Fruit fly (Drosophila melanogaster) whole organism, embryonic: Measurements from ENCODE around the gene CG7970.

Experiments
- B-H1 ChIP-seq: fragments of 200-800 bp; sonication (Bioruptor generic); IDR thresholded peaks from 3 replicates; pipeline ENCODE4 v1.3.6; 2022; ENCODE audit warnings: missing biosample characterization, missing genetic modification characterization
- Bteb2 ChIP-seq: fragments of 200-800 bp; sonication (Bioruptor generic); optimal IDR thresholded peaks from 2 replicates; lab custom pipeline; 2016; ENCODE audit warnings: missing biosample characterization, missing genetic modification characterization
- CG10147 ChIP-seq: fragments of 200-800 bp; sonication (Bioruptor generic); optimal IDR thresholded peaks from 2 replicates; lab custom pipeline; 2019; ENCODE audit warnings: missing biosample characterization, mild to moderate bottlenecking, missing genetic modification characterization, moderate library complexity
- CG10431 ChIP-seq: fragments of 200-800 bp; sonication (Bioruptor generic); optimal IDR thresholded peaks from 3 replicates; lab custom pipeline; 2018; ENCODE audit warnings: missing biosample characterization, mild to moderate bottlenecking, missing genetic modification characterization
- CG10462 ChIP-seq: fragments of 200-800 bp; sonication (Bioruptor generic); optimal IDR thresholded peaks from 2 replicates; lab custom pipeline; 2016; ENCODE audit warnings: missing biosample characterization, missing genetic modification characterization
- CG10654 ChIP-seq: fragments of 200-800 bp; sonication (Bioruptor generic); optimal IDR thresholded peaks from 2 replicates; lab custom pipeline; 2016; ENCODE audit warnings: missing biosample characterization, missing genetic modification characterization
- CG10979 ChIP-seq: fragments of 200-800 bp; sonication (Bioruptor generic); optimal IDR thresholded peaks from 2 replicates; lab custom pipeline; 2018; ENCODE audit warnings: missing biosample characterization, mild to moderate bottlenecking, missing genetic modification characterization, moderate library complexity
- CG12769 ChIP-seq: fragments of 200-800 bp; sonication (Bioruptor generic); optimal IDR thresholded peaks from 2 replicates; lab custom pipeline; 2019; ENCODE audit warnings: missing biosample characterization, mild to moderate bottlenecking, missing genetic modification characterization, moderate library complexity
- CG14965 ChIP-seq: fragments of 200-800 bp; sonication (Bioruptor generic); optimal IDR thresholded peaks from 2 replicates; lab custom pipeline; 2016; ENCODE audit warnings: missing biosample characterization, missing genetic modification characterization, borderline replicate concordance
- CG18476 ChIP-seq: fragments of 200-800 bp; sonication (Bioruptor generic); optimal IDR thresholded peaks from 2 replicates; lab custom pipeline; 2016; ENCODE audit warnings: missing biosample characterization, mild to moderate bottlenecking, missing genetic modification characterization
- CG2199 ChIP-seq: fragments of 200-800 bp; sonication (Bioruptor generic); IDR thresholded peaks from 3 replicates; pipeline ENCODE4 v1.3.6; 2022; ENCODE audit warnings: missing biosample characterization, missing genetic modification characterization
- CG2889 ChIP-seq: fragments of 200-800 bp; sonication (Bioruptor generic); IDR thresholded peaks from 3 replicates; pipeline ENCODE4 v1.3.6; 2022; ENCODE audit warnings: missing biosample characterization, missing genetic modification characterization
- CG4730 ChIP-seq: fragments of 200-800 bp; sonication (Bioruptor generic); IDR thresholded peaks from 2 replicates; pipeline ENCODE4 v1.3.6; 2022; ENCODE audit warnings: missing biosample characterization, missing genetic modification characterization
- CG4820 ChIP-seq: fragments of 200-800 bp; sonication (Bioruptor generic); optimal IDR thresholded peaks from 3 replicates; lab custom pipeline; 2016; ENCODE audit warnings: missing biosample characterization, missing genetic modification characterization
- CG6254 ChIP-seq: fragments of 200-800 bp; sonication (Bioruptor generic); optimal IDR thresholded peaks from 3 replicates; lab custom pipeline; 2017; ENCODE audit warnings: mild to moderate bottlenecking, missing biosample characterization, missing genetic modification reagents, missing genetic modification characterization
- CG9932 ChIP-seq: fragments of 200-800 bp; sonication (Bioruptor generic); IDR thresholded peaks from 2 replicates; pipeline ENCODE4 v1.3.6; 2022; ENCODE audit warnings: missing biosample characterization, missing genetic modification characterization
- CTCF ChIP-seq: fragments of 200-800 bp; sonication (Bioruptor generic); optimal IDR thresholded peaks from 2 replicates; lab custom pipeline; 2017; ENCODE audit warnings: missing biosample characterization, mild to moderate bottlenecking, missing genetic modification characterization, moderate library complexity
- Dbx ChIP-seq: fragments of 200-800 bp; sonication (Bioruptor generic); IDR thresholded peaks from 3 replicates; pipeline ENCODE4 v1.3.6; 2022; ENCODE audit warnings: missing biosample characterization, missing genetic modification characterization
- Dek ChIP-seq: fragments of 200-800 bp; sonication (Bioruptor generic); optimal IDR thresholded peaks from 3 replicates; lab custom pipeline; 2019; ENCODE audit warnings: missing biosample characterization, mild to moderate bottlenecking, missing genetic modification characterization, moderate library complexity
- Dref ChIP-seq: fragments of 200-800 bp; sonication (Bioruptor generic); IDR thresholded peaks from 2 replicates; pipeline ENCODE4 v1.3.6; 2022; ENCODE audit warnings: missing biosample characterization, missing genetic modification characterization
- E2f1 ChIP-seq: fragments of 200-800 bp; sonication (Bioruptor generic); IDR thresholded peaks from 2 replicates; pipeline ENCODE4 v1.3.6; 2022; ENCODE audit warnings: missing biosample characterization, missing genetic modification characterization
- Kr ChIP-seq: fragments of 200-800 bp; sonication (Bioruptor generic); optimal IDR thresholded peaks from 2 replicates; lab custom pipeline; 2017; ENCODE audit warnings: missing biosample characterization, mild to moderate bottlenecking, missing genetic modification characterization
- Mes4 ChIP-seq: fragments of 200-800 bp; sonication (Bioruptor generic); optimal IDR thresholded peaks from 2 replicates; lab custom pipeline; 2016; ENCODE audit warnings: missing biosample characterization, missing genetic modification characterization
- Mrtf ChIP-seq: fragments of 200-800 bp; sonication (Bioruptor generic); IDR thresholded peaks from 3 replicates; pipeline ENCODE4 v1.3.6; 2022; ENCODE audit warnings: missing biosample characterization, missing genetic modification characterization
- NK7.1 ChIP-seq: fragments of 200-800 bp; sonication (Bioruptor generic); optimal IDR thresholded peaks from 3 replicates; lab custom pipeline; 2016; ENCODE audit warnings: missing biosample characterization, missing genetic modification characterization
- NfI ChIP-seq: fragments of 200-800 bp; sonication (Bioruptor generic); optimal IDR thresholded peaks from 3 replicates; lab custom pipeline; 2018; ENCODE audit warnings: missing biosample characterization, mild to moderate bottlenecking, missing genetic modification characterization, moderate library complexity
- PHDP ChIP-seq: fragments of 200-800 bp; sonication (Bioruptor generic); optimal IDR thresholded peaks from 3 replicates; lab custom pipeline; 2018; ENCODE audit warnings: missing biosample characterization, mild to moderate bottlenecking, missing genetic modification characterization, moderate library complexity
- Ptx1 ChIP-seq: fragments of 200-800 bp; sonication (Bioruptor generic); IDR thresholded peaks from 2 replicates; pipeline ENCODE4 v1.3.6; 2022; ENCODE audit warnings: missing biosample characterization, missing genetic modification characterization
- Six4 ChIP-seq: fragments of 200-800 bp; sonication (Bioruptor generic); optimal IDR thresholded peaks from 2 replicates; lab custom pipeline; 2016; ENCODE audit warnings: missing biosample characterization, missing genetic modification characterization
- Spps ChIP-seq: fragments of 200-800 bp; sonication (Bioruptor generic); optimal IDR thresholded peaks from 2 replicates; lab custom pipeline; 2018; ENCODE audit warnings: missing biosample characterization, mild to moderate bottlenecking, missing genetic modification characterization
- ab ChIP-seq: fragments of 200-800 bp; sonication (Bioruptor generic); optimal IDR thresholded peaks from 2 replicates; lab custom pipeline; 2016; ENCODE audit warnings: missing biosample characterization, missing genetic modification characterization
- cad ChIP-seq: fragments of >200 bp; optimal IDR thresholded peaks from 2 replicates; lab custom pipeline; 2017; ENCODE audit warnings: missing biosample characterization, missing genetic modification characterization
- chinmo ChIP-seq: fragments of 200-800 bp; sonication (Bioruptor generic); IDR thresholded peaks from 4 replicates; pipeline ENCODE4 v1.3.6; 2022; ENCODE audit warnings: missing biosample characterization, missing genetic modification characterization; ENCODE audit not compliant: partially characterized antibody
- chn ChIP-seq: fragments of 200-800 bp; sonication (Bioruptor generic); optimal IDR thresholded peaks from 2 replicates; lab custom pipeline; 2016; ENCODE audit warnings: missing biosample characterization, missing genetic modification characterization
- crol ChIP-seq: fragments of 200-800 bp; sonication (Bioruptor generic); IDR thresholded peaks from 2 replicates; pipeline ENCODE4 v1.3.6; 2022; ENCODE audit warnings: missing biosample characterization, missing genetic modification characterization
- dmrt99B ChIP-seq: fragments of 200-800 bp; sonication (Bioruptor generic); optimal IDR thresholded peaks from 2 replicates; lab custom pipeline; 2018; ENCODE audit warnings: missing biosample characterization, mild to moderate bottlenecking, missing genetic modification characterization, moderate library complexity
- dysf ChIP-seq: fragments of 200-800 bp; sonication (Bioruptor generic); IDR thresholded peaks from 3 replicates; pipeline ENCODE4 v1.3.6; 2022; ENCODE audit warnings: missing biosample characterization, missing genetic modification characterization
- fd3F ChIP-seq: fragments of 200-800 bp; sonication (Bioruptor generic); optimal IDR thresholded peaks from 2 replicates; lab custom pipeline; 2018; ENCODE audit warnings: missing biosample characterization, mild to moderate bottlenecking, missing genetic modification characterization, moderate library complexity
- fd64A ChIP-seq: fragments of 200-800 bp; sonication (Bioruptor generic); optimal IDR thresholded peaks from 3 replicates; lab custom pipeline; 2018; ENCODE audit warnings: missing biosample characterization, mild to moderate bottlenecking, missing genetic modification characterization
- gcm ChIP-seq: fragments of 200-800 bp; sonication (Bioruptor generic); optimal IDR thresholded peaks from 2 replicates; lab custom pipeline; 2019; ENCODE audit warnings: missing biosample characterization, mild to moderate bottlenecking, missing genetic modification characterization, moderate library complexity
- gro ChIP-seq: fragments of 200-800 bp; sonication (Bioruptor generic); optimal IDR thresholded peaks from 2 replicates; lab custom pipeline; 2016; ENCODE audit warnings: missing biosample characterization, missing genetic modification characterization
- h ChIP-seq: fragments of >200 bp; optimal IDR thresholded peaks from 2 replicates; lab custom pipeline; 2017
- hb ChIP-seq: fragments of 200-800 bp; sonication (Bioruptor generic); IDR thresholded peaks from 3 replicates; pipeline ENCODE4 v1.3.6; 2022; ENCODE audit warnings: missing biosample characterization, missing genetic modification characterization; ENCODE audit not compliant: partially characterized antibody
- ind ChIP-seq: fragments of 200-800 bp; sonication (Bioruptor generic); optimal IDR thresholded peaks from 3 replicates; lab custom pipeline; 2016; ENCODE audit warnings: missing biosample characterization, missing genetic modification characterization
- jing ChIP-seq: fragments of 200-800 bp; sonication (Bioruptor generic); optimal IDR thresholded peaks from 2 replicates; lab custom pipeline; 2018; ENCODE audit warnings: missing biosample characterization, mild to moderate bottlenecking, missing genetic modification characterization
- klu ChIP-seq: fragments of 200-800 bp; sonication (Bioruptor generic); IDR thresholded peaks from 2 replicates; pipeline ENCODE4 v1.3.6; 2022; ENCODE audit warnings: missing biosample characterization, missing genetic modification characterization
- lab ChIP-seq: fragments of 200-800 bp; sonication (Bioruptor generic); optimal IDR thresholded peaks from 3 replicates; lab custom pipeline; 2017; ENCODE audit warnings: missing biosample characterization, missing genetic modification characterization, mild to moderate bottlenecking, moderate library complexity, missing genetic modification reagents
- org-1 ChIP-seq: fragments of 200-800 bp; sonication (Bioruptor generic); optimal IDR thresholded peaks from 2 replicates; lab custom pipeline; 2017; ENCODE audit warnings: missing biosample characterization, missing genetic modification characterization
- rib ChIP-seq: fragments of 200-800 bp; sonication (Bioruptor generic); IDR thresholded peaks from 2 replicates; pipeline ENCODE4 v1.3.6; 2022; ENCODE audit warnings: missing biosample characterization, missing genetic modification characterization
- sisA ChIP-seq: fragments of 200-800 bp; sonication (Bioruptor generic); IDR thresholded peaks from 2 replicates; pipeline ENCODE4 v1.3.6; 2022; ENCODE audit warnings: missing biosample characterization, missing genetic modification characterization
- tgo ChIP-seq: fragments of 200-800 bp; sonication (Bioruptor generic); IDR thresholded peaks from 3 replicates; pipeline ENCODE4 v1.3.6; 2022; ENCODE audit warnings: missing biosample characterization, missing genetic modification characterization
- z ChIP-seq: fragments of 200-800 bp; sonication (Bioruptor generic); IDR thresholded peaks from 3 replicates; pipeline ENCODE4 v1.3.6; 2022; ENCODE audit warnings: missing biosample characterization, missing genetic modification characterization

Gene CG7970

dm6 chr3L:1647276-1647919, 5.2 kb upstream of the CG7970 start, which contains the start of the genes CG17249 and Bro (continued):
- TF ChIP-seq CG4820 (GFP tag; lab: Kevin White, UChicago) = no peak
- no peak for TF ChIP-seq h
- TF ChIP-seq CG10462 (GFP tag; lab: Kevin White, UChicago) = peak; percentile 28
- no peak for TF ChIP-seq CG10431 (GFP tag; lab: Kevin White, UChicago)
- no peak for TF ChIP-seq CG14965 (GFP tag; lab: Kevin White, UChicago)
- TF ChIP-seq jing (GFP tag; lab: Kevin White, UChicago) = no peak
- TF ChIP-seq CG10147 (GFP tag; lab: Kevin White, UChicago) = no peak
- TF ChIP-seq CTCF (GFP tag; lab: Kevin White, UChicago) = no peak
- TF ChIP-seq sisA (GFP tag; lab: Robert Waterston, UW) = no peak
- TF ChIP-seq PHDP (tag; lab: Kevin White, UChicago) = no peak
- no peak for TF ChIP-seq CG10654 (GFP tag; lab: Kevin White, UChicago)
- TF ChIP-seq ind (GFP tag; lab: Kevin White, UChicago) = no peak
- TF ChIP-seq CG2199 (GFP tag; lab: Robert Waterston, UW) = no peak
- no peak for TF ChIP-seq CG10979 (tag; lab: Kevin White, UChicago)
- TF ChIP-seq dysf = no peak
- no peak for TF ChIP-seq cad (GFP tag; lab: Kevin White, UChicago)
- TF ChIP-seq chinmo (GFP tag; lab: Robert Waterston, UW) = peak; percentile 53; the same call in 1 of the 4 replicates
- no peak for TF ChIP-seq gcm (GFP tag; lab: Kevin White, UChicago)
- TF ChIP-seq Mrtf = no peak
- no peak for TF ChIP-seq fd64A
- peak; percentile 28 for TF ChIP-seq NK7.1 (GFP tag; lab: Kevin White, UChicago)
- TF ChIP-seq Six4 = no peak
- no peak for TF ChIP-seq klu (GFP tag; lab: Robert Waterston, UW)
- TF ChIP-seq CG2889 (GFP tag; lab: Robert Waterston, UW) = no peak
- TF ChIP-seq B-H1 (GFP tag; lab: Robert Waterston, UW) = no peak
- TF ChIP-seq Bteb2 (GFP tag; lab: Kevin White, UChicago) = peak; percentile 24
- no peak for TF ChIP-seq CG4730
- TF ChIP-seq gro (GFP tag; lab: Kevin White, UChicago) = peak; percentile 43
- no peak for TF ChIP-seq z (GFP tag; lab: Robert Waterston, UW)
- TF ChIP-seq Spps (tag; lab: Kevin White, UChicago) = no peak
- TF ChIP-seq fd3F (GFP tag; lab: Kevin White, UChicago) = no peak
- TF ChIP-seq tgo (GFP tag; lab: Robert Waterston, UW) = no peak
- 0 out of 3 replicates have a peak, but pooled peaks have one; percentile 39 for TF ChIP-seq Dbx (GFP tag; lab: Robert Waterston, UW)
- no peak for TF ChIP-seq Mes4 (GFP tag; lab: Kevin White, UChicago)
- peak; percentile 59 for TF ChIP-seq CG12769 (tag; lab: Kevin White, UChicago)
- TF ChIP-seq lab (GFP tag; lab: Kevin White, UChicago) = no peak
- no peak for TF ChIP-seq CG18476
- TF ChIP-seq Ptx1 (GFP tag; lab: Robert Waterston, UW) = 0 out of 2 replicates have a peak, but pooled peaks have one; percentile 27
- TF ChIP-seq ab = no peak
- TF ChIP-seq CG6254 (GFP tag; lab: Kevin White, UChicago) = no peak
- TF ChIP-seq Dref (GFP tag; lab: Robert Waterston, UW) = peak; percentile 40; the same call in 1 of the 2 replicates
- TF ChIP-seq rib = no peak
- TF ChIP-seq Kr (GFP tag; lab: Kevin White, UChicago) = no peak
- TF ChIP-seq E2f1 (GFP tag; lab: Robert Waterston, UW) = no peak
- TF ChIP-seq dmrt99B (tag; lab: Kevin White, UChicago) = no peak
- TF ChIP-seq Dek = no peak
- peak; percentile 42 for TF ChIP-seq chn (GFP tag; lab: Kevin White, UChicago)
- TF ChIP-seq crol = no peak
- no peak for TF ChIP-seq org-1 (GFP tag; lab: Kevin White, UChicago)
- no peak for TF ChIP-seq hb (GFP tag; lab: Robert Waterston, UW)
- peak; percentile 43 for TF ChIP-seq NfI (GFP tag; lab: Kevin White, UChicago)
- TF ChIP-seq CG9932 (GFP tag; lab: Robert Waterston, UW) = peak; percentile 68
